Fruit fly (Drosophila melanogaster) whole organism, adult: ENCODE data around the gene Ir75d.

Source experiments
- CG11617 ChIP-seq: fragments of 200-800 bp; sonication (Bioruptor generic); optimal IDR thresholded peaks from 2 replicates; lab custom pipeline; 2017; ENCODE audit warnings: mild to moderate bottlenecking, missing biosample characterization, missing genetic modification reagents, missing genetic modification characterization
- CG12768 ChIP-seq: fragments of 200-800 bp; sonication (Bioruptor generic); optimal IDR thresholded peaks from 2 replicates; lab custom pipeline; 2017; ENCODE audit warnings: missing biosample characterization, missing genetic modification characterization, mild to moderate bottlenecking, moderate library complexity, missing genetic modification reagents
- CG14711 ChIP-seq: fragments of 200-800 bp; sonication (Bioruptor generic); optimal IDR thresholded peaks from 2 replicates; lab custom pipeline; 2018; ENCODE audit warnings: missing biosample characterization, mild to moderate bottlenecking, missing genetic modification characterization, moderate library complexity
- CG1620 ChIP-seq: fragments of 200-800 bp; sonication (Bioruptor generic); optimal IDR thresholded peaks from 2 replicates; lab custom pipeline; 2016; ENCODE audit warnings: missing biosample characterization, missing genetic modification characterization
- CG33017 ChIP-seq: fragments of 200-800 bp; sonication (Bioruptor generic); optimal IDR thresholded peaks from 2 replicates; lab custom pipeline; 2018; ENCODE audit warnings: missing biosample characterization, mild to moderate bottlenecking, missing genetic modification characterization, moderate library complexity
- CG5204 ChIP-seq: fragments of 200-800 bp; sonication (Bioruptor generic); optimal IDR thresholded peaks from 2 replicates; lab custom pipeline; 2016; ENCODE audit warnings: missing biosample characterization, missing genetic modification characterization
- CG7045 ChIP-seq: fragments of 200-800 bp; sonication (Bioruptor generic); optimal IDR thresholded peaks from 2 replicates; lab custom pipeline; 2017; ENCODE audit warnings: missing biosample characterization, mild to moderate bottlenecking, missing genetic modification characterization
- CG7101 ChIP-seq: fragments of 200-800 bp; sonication (Bioruptor generic); optimal IDR thresholded peaks from 2 replicates; lab custom pipeline; 2018; ENCODE audit warnings: missing biosample characterization, mild to moderate bottlenecking, missing genetic modification characterization, moderate library complexity
- Clk ChIP-seq: fragments of 200-800 bp; sonication (Bioruptor generic); optimal IDR thresholded peaks from 2 replicates; lab custom pipeline; 2017; ENCODE audit warnings: missing biosample characterization, missing genetic modification characterization
- Crg-1 ChIP-seq: fragments of 200-800 bp; sonication (Bioruptor generic); optimal IDR thresholded peaks from 2 replicates; lab custom pipeline; 2016; ENCODE audit warnings: missing biosample characterization, missing genetic modification characterization
- Hr96 ChIP-seq: fragments of 200-800 bp; sonication (Bioruptor generic); optimal IDR thresholded peaks from 2 replicates; lab custom pipeline; 2016; ENCODE audit warnings: missing biosample characterization, missing genetic modification characterization
- Mnt ChIP-seq: fragments of 200-800 bp; sonication (Bioruptor generic); optimal IDR thresholded peaks from 2 replicates; lab custom pipeline; 2016; ENCODE audit warnings: missing biosample characterization, mild to moderate bottlenecking, missing genetic modification characterization
- bab1 ChIP-seq: fragments of 200-800 bp; sonication (Bioruptor generic); optimal IDR thresholded peaks from 3 replicates; lab custom pipeline; 2019; ENCODE audit warnings: missing biosample characterization, mild to moderate bottlenecking, missing genetic modification characterization, moderate library complexity
- cic ChIP-seq: fragments of 200-800 bp; sonication (Bioruptor generic); optimal IDR thresholded peaks from 2 replicates; lab custom pipeline; 2017; ENCODE audit warnings: missing biosample characterization, mild to moderate bottlenecking, missing genetic modification characterization, moderate library complexity
- cnc ChIP-seq, 2 experiments: fragments of >200 bp; optimal IDR thresholded peaks; 2 replicates each; lab custom pipeline; 2017
- kay ChIP-seq: fragments of 200-800 bp; sonication (Bioruptor generic); peaks from one replicate; lab custom pipeline; 2016; ENCODE audit warnings: missing biosample characterization, missing genetic modification characterization, borderline replicate concordance
- ovo ChIP-seq: fragments of 200-800 bp; sonication (Bioruptor generic); optimal IDR thresholded peaks from 2 replicates; lab custom pipeline; 2016; ENCODE audit warnings: missing biosample characterization, missing genetic modification characterization
- pad ChIP-seq: fragments of 200-800 bp; sonication (Bioruptor generic); optimal IDR thresholded peaks from 3 replicates; lab custom pipeline; 2017; ENCODE audit warnings: missing biosample characterization, missing genetic modification characterization, mild to moderate bottlenecking, moderate library complexity, missing genetic modification reagents
- tj ChIP-seq: fragments of 200-800 bp; sonication (Bioruptor generic); optimal IDR thresholded peaks from 3 replicates; lab custom pipeline; 2017; ENCODE audit warnings: missing biosample characterization, mild to moderate bottlenecking, missing genetic modification characterization, moderate library complexity
- toe ChIP-seq: fragments of 200-800 bp; sonication (Bioruptor generic); optimal IDR thresholded peaks from 2 replicates; lab custom pipeline; 2016; ENCODE audit warnings: missing biosample characterization, missing genetic modification characterization

Ir75d gene

DNA sequence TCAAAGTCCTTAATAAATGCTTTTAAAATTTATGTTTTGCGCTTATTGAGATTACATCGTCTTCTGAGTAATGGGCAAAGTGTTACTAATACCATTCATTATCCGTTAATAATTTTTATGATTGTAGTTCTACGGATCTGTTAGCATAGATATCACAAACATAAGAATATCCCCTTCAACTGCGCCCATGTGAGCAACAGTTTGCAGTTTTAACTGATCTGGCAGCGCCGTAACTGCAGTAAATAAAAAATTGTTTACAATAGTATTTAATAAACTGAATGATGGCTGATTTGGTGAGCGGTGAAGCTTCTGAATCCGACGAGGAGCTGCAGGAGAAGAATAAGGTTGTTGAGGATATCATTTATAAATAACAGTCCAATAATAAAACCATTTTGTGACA, 41.0 kb downstream of the Ir75d start, which contains the start of gene Blos3:
Gene Blos3, plus strand, starts transcription at position 198 of the 400 bp plus-strand sequence.
- TF ChIP-seq Clk (peak; percentile 19), toe (GFP tag; lab: Kevin White, UChicago) (peak; percentile 43), CG11617 (GFP tag; lab: Kevin White, UChicago) (peak; percentile 45), tj (GFP tag; lab: Kevin White, UChicago) (peak; percentile 22), CG7045 (GFP tag; lab: Kevin White, UChicago) (peak; percentile 24), Hr96 (GFP tag; lab: Kevin White, UChicago) (no peak), CG12768 (peak; percentile 3), CG14711 (peak; percentile 54), bab1 (GFP tag; lab: Kevin White, UChicago) (peak; percentile 52), CG7101 (peak; percentile 62), pad (GFP tag; lab: Kevin White, UChicago) (no peak), CG5204 (GFP tag; lab: Kevin White, UChicago) (no peak), kay (GFP tag; lab: Kevin White, UChicago) (no peak), cic (no peak), Crg-1 (GFP tag; lab: Kevin White, UChicago) (no peak), CG33017 (tag; lab: Kevin White, UChicago) (peak; percentile 47), CG1620 (GFP tag; lab: Kevin White, UChicago) (peak; percentile 34), Mnt (GFP tag; lab: Kevin White, UChicago) (peak; percentile 23), ovo (GFP tag; lab: Kevin White, UChicago) (no peak), cnc (optimal IDR thresholded peaks at IDR 0.05; lab: Kevin White, UChicago) (no peak)

DNA sequence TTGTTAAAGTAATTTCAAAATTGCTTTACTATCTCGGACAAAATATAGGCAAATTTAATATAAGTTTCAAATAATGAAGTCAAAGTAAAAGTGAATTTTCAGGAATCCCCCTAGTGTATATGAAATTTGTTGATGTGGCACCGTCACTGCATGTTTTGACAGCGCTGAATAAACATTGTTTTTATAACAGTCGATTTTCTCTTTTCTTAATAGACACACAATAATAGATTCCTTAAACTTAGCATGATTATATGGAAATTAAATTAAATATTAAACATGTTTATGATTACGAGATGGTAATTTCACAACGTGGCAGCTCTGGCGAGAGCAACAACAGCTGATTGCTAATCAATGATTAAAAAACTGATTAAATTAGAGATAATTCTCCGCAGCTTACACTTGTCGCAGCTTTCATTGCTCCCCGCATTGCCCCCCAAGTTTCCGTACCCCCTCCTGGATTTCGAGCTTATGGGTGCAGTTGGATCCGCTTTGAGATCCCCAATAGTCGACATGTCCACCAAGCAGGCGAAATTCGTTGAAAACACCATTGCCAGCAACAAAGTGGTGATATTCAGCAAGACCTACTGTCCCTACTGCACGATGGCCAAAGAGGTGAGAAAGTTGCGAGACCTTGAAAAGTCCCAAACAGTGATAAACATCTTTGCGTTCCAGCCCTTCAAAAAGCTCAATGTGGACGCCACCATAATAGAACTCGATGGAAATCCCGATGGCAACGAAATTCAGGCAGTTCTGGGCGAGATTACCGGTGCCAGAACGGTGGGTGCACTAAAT, 41.8 kb downstream of the Ir75d start, which contains the start of gene Grx1:
Gene Grx1, plus strand, starts transcription at position 196 of the 792 bp plus-strand sequence.
- TF ChIP-seq Hr96 (GFP tag; lab: Kevin White, UChicago) = peak; percentile 60
- TF ChIP-seq toe (GFP tag; lab: Kevin White, UChicago) = peak; percentile 75
- TF ChIP-seq Crg-1 (GFP tag; lab: Kevin White, UChicago) = peak; percentile 53
- TF ChIP-seq CG5204 (GFP tag; lab: Kevin White, UChicago) = peak; percentile 80
- TF ChIP-seq CG14711 = peak; percentile 84
- TF ChIP-seq kay (GFP tag; lab: Kevin White, UChicago) = no peak
- TF ChIP-seq CG7045 (GFP tag; lab: Kevin White, UChicago) = peak; percentile 72
- peak; percentile 77 for TF ChIP-seq CG7101
- TF ChIP-seq CG1620 (GFP tag; lab: Kevin White, UChicago) = peak; percentile 46
- TF ChIP-seq ovo (GFP tag; lab: Kevin White, UChicago) = no peak
- no peak for TF ChIP-seq cnc (optimal IDR thresholded peaks at IDR 0.05; lab: Kevin White, UChicago)
- TF ChIP-seq CG12768 = peak; percentile 31
- TF ChIP-seq Clk = peak; percentile 30
- TF ChIP-seq Mnt (GFP tag; lab: Kevin White, UChicago) = peak; percentile 63
- peak; percentile 67 for TF ChIP-seq bab1 (GFP tag; lab: Kevin White, UChicago)
- TF ChIP-seq cic = peak; percentile 63
- TF ChIP-seq pad (GFP tag; lab: Kevin White, UChicago) = peak; percentile 19
- peak; percentile 37 for TF ChIP-seq CG33017 (tag; lab: Kevin White, UChicago)
- TF ChIP-seq CG11617 (GFP tag; lab: Kevin White, UChicago) = peak; percentile 83
- peak; percentile 56 for TF ChIP-seq tj (GFP tag; lab: Kevin White, UChicago)

DNA sequence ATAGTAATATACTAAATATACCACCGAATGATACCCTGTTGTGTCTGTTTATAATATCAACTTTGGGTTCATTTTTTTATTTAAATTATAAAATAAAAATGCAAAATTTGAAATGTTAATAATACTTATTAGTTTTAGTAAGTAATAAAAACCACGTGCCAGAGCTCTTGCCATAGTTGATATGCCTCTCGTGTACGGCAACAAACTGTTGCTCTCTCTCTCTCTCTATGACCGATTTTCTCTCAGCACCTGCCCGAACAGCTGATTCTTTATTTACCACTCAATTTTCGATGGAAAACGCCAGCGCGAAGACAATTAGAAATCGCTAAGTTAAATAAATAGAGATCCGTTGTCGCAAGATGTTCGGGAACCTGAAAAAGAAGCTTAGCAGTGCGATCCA, 43.5 kb downstream of the Ir75d start, which contains the start of gene Dysb:
Gene Dysb, plus strand, starts transcription at position 251 of the 400 bp plus-strand sequence.
- peak; percentile 52 for TF ChIP-seq cic
- TF ChIP-seq pad (GFP tag; lab: Kevin White, UChicago) = peak; percentile 53
- TF ChIP-seq CG7101 = peak; percentile 87
- TF ChIP-seq CG1620 (GFP tag; lab: Kevin White, UChicago) = peak; percentile 34
- TF ChIP-seq toe (GFP tag; lab: Kevin White, UChicago) = peak; percentile 5
- TF ChIP-seq CG7045 (GFP tag; lab: Kevin White, UChicago) = peak; percentile 83
- peak; percentile 71 for TF ChIP-seq CG5204 (GFP tag; lab: Kevin White, UChicago)
- TF ChIP-seq Mnt (GFP tag; lab: Kevin White, UChicago) = peak; percentile 64
- peak; percentile 84 for TF ChIP-seq CG12768
- peak; percentile 87 for TF ChIP-seq CG11617 (GFP tag; lab: Kevin White, UChicago)
- TF ChIP-seq Crg-1 (GFP tag; lab: Kevin White, UChicago) = no peak
- peak; percentile 13 for TF ChIP-seq Hr96 (GFP tag; lab: Kevin White, UChicago)
- peak; percentile 80 for TF ChIP-seq CG14711
- peak; percentile 62 for TF ChIP-seq tj (GFP tag; lab: Kevin White, UChicago)
- TF ChIP-seq Clk = peak; percentile 11
- peak; percentile 51 for TF ChIP-seq ovo (GFP tag; lab: Kevin White, UChicago)
- TF ChIP-seq CG33017 (tag; lab: Kevin White, UChicago) = peak; percentile 87
- no peak for TF ChIP-seq cnc (optimal IDR thresholded peaks at IDR 0.05; lab: Kevin White, UChicago)
- TF ChIP-seq kay (GFP tag; lab: Kevin White, UChicago) = no peak
- peak; percentile 88 for TF ChIP-seq bab1 (GFP tag; lab: Kevin White, UChicago)

DNA sequence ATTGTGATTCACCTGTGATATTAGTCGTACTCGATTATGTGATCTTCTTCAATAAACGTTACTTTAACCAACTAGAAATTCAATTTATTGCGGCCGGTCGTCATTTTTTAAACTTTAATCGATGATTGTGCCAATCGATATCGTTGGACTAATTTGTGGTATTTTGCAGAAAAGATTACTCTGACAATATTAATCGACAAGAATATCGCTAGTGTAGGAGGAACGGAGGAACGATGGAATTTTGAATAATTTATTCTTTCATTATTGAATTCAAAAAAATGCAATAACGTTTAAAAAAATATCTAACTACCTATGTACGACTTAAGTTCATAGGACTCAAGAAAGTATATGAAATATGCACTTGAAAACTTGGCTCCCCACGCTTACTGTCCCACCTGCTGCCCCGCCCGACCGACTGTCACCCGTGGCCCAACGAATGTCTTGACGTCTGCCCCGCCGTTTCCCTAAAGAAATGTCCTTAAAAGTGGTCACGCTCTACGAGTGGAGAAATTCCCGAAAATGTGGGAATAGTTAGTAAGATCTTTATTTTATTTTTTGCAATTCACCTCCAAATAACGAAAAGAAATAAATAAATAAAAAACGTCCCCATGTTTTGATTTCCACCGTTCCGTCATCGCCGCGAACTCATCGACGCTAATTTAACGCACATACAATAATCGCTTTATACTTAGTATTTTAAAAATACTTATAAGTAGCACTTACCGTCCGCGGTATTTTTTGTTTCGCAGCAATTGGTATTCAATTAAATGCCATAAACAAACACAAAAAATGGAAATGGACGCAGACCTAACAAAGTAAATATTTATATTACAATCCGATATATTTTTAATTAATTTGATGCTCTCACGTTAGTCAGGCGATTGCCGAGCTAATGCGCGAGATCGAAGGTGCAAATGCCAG, 45.3 kb downstream of the Ir75d start, which contains the start of gene CG14074:
Gene CG14074, plus strand, starts transcription at position 779 of the 921 bp plus-strand sequence.
- TF ChIP-seq kay (GFP tag; lab: Kevin White, UChicago) (no peak), pad (GFP tag; lab: Kevin White, UChicago) (no peak), CG1620 (GFP tag; lab: Kevin White, UChicago) (no peak), ovo (GFP tag; lab: Kevin White, UChicago) (no peak), tj (GFP tag; lab: Kevin White, UChicago) (no peak), cic (no peak), CG14711 (no peak), Hr96 (GFP tag; lab: Kevin White, UChicago) (no peak)
